Worm (Caenorhabditis elegans) whole organism, early embryonic: ENCODE measurements around the gene F42C5.3.

ENCODE experiments used
- ama-1 ChIP-seq: fragments of 150-350 bp; optimal IDR thresholded peaks from 2 replicates; lab custom pipeline; 2014
- ceh-13 ChIP-seq: fragments of 200-800 bp; sonication (Bioruptor generic); optimal IDR thresholded peaks from 2 replicates; lab custom pipeline; 2018; ENCODE audit warnings: mild to moderate bottlenecking, missing genetic modification characterization, missing compliant biosample characterization
- hmbx-1 ChIP-seq: sonication (generic microtip); optimal IDR thresholded peaks from 2 replicates; lab custom pipeline; 2016; ENCODE audit warnings: mild to moderate bottlenecking, missing genetic modification characterization, missing compliant biosample characterization
- hmg-4 ChIP-seq: fragments of 200-800 bp; sonication (Bioruptor generic); optimal IDR thresholded peaks from 2 replicates; lab custom pipeline; 2018; ENCODE audit warnings: mild to moderate bottlenecking, missing genetic modification characterization, missing compliant biosample characterization

DNA sequence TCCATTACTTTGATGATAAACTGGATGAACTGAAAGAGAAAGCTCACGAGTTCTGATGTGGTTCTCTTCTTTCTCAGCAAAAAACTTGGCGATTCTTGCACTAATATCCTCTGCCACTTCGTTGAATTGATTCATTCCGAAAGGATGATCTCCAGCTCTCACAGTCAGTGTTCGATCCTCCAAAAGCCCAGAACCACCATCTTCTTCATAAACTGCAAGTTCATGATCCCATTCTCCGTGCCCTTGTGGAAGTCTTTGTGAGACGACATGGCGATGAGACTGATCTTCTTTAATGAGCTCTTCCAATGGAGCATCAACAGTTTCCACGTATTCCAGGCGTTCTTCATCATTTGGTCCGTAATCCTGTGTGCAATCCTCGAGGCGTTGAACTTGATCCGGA is 37.5 kb upstream of the F42C5.3 start:
- no peak for TF ChIP-seq hmbx-1 (tag; lab: Kevin White, UChicago)
- TF ChIP-seq hmg-4: no peak
- no peak for TF ChIP-seq ceh-13 (GFP tag; lab: Kevin White, UChicago)
- TF ChIP-seq ama-1 (lab: Kevin White, UChicago): no peak
